Fruit fly (Drosophila melanogaster): ENCODE results near the gene CG33494.

Gene CG33494

dm6 chr3R:25490778-25491664 is 3.9 kb downstream of the CG33494 start, which contains the start of the genes Gnpat and CG5112 (continued):
- TF ChIP-seq CG3847 (GFP tag; IDR thresholded peaks at IDR 0.05) (peak; percentile 85), mld (GFP tag; IDR thresholded peaks at IDR 0.05; ENCODE audit: partially characterized antibody) (peak; percentile 41; the same call in 1 of the 3 replicates), repo (GFP tag; optimal IDR thresholded peaks at IDR 0.05) (peak; percentile 60), pnt (GFP tag; optimal IDR thresholded peaks at IDR 0.05) (no peak), CG12104 (GFP tag; optimal IDR thresholded peaks at IDR 0.05) (peak; percentile 35), CG1832 (GFP tag; optimal IDR thresholded peaks at IDR 0.05) (no peak), Gsc (GFP tag; IDR thresholded peaks at IDR 0.05) (no peak), nau (GFP tag; optimal IDR thresholded peaks at IDR 0.05) (peak; percentile 48), CG1647 (GFP tag; optimal IDR thresholded peaks at IDR 0.05) (peak; percentile 30), CG6689 (GFP tag; IDR thresholded peaks at IDR 0.05) (0 out of 2 replicates have a peak, but pooled peaks have one; percentile 12), ewg (GFP tag; optimal IDR thresholded peaks at IDR 0.05) (peak; percentile 78), B-H1 (GFP tag; IDR thresholded peaks at IDR 0.05) (no peak), CG34422 (GFP tag; IDR thresholded peaks at IDR 0.05) (peak; percentile 70; the same call in 2 of the 3 replicates), CG10959 (GFP tag; IDR thresholded peaks at IDR 0.05) (peak; percentile 79), Dip2 (GFP tag; IDR thresholded peaks at IDR 0.05) (no peak), chinmo (GFP tag; IDR thresholded peaks at IDR 0.05; ENCODE audit: partially characterized antibody) (no peak), Fer2 (tag; optimal IDR thresholded peaks at IDR 0.05) (peak; percentile 27), CG10147 (GFP tag; optimal IDR thresholded peaks at IDR 0.05) (peak; percentile 39), nmo (GFP tag; optimal IDR thresholded peaks at IDR 0.05) (peak; percentile 36), grau (tag; optimal IDR thresholded peaks at IDR 0.05) (peak; percentile 90), CG16779 (GFP tag; IDR thresholded peaks at IDR 0.05) (peak; percentile 63), E2f2 (GFP tag; IDR thresholded peaks at IDR 0.05) (peak; percentile 44), ase (GFP tag; IDR thresholded peaks at IDR 0.05) (peak; percentile 78; the same call in 2 of the 3 replicates), bigmax (GFP tag; optimal IDR thresholded peaks at IDR 0.05) (no peak), CTCF (GFP tag; optimal IDR thresholded peaks at IDR 0.05) (no peak), zfh1 (GFP tag; IDR thresholded peaks at IDR 0.05) (peak; percentile 60; the same call in 2 of the 3 replicates), CG5245 (GFP tag; optimal IDR thresholded peaks at IDR 0.05) (peak; percentile 36), stwl (tag; optimal IDR thresholded peaks at IDR 0.05) (peak; percentile 80), CG1024 (GFP tag; IDR thresholded peaks at IDR 0.05) (peak; percentile 76), phol (tag; optimal IDR thresholded peaks at IDR 0.05) (peak; percentile 69), sisA (GFP tag; IDR thresholded peaks at IDR 0.05) (peak; percentile 76), nom (GFP tag; optimal IDR thresholded peaks at IDR 0.05) (peak; percentile 79), aop (GFP tag; IDR thresholded peaks at IDR 0.05) (no peak), NfI (GFP tag; optimal IDR thresholded peaks at IDR 0.05) (peak; percentile 51), tna (GFP tag; IDR thresholded peaks at IDR 0.05; ENCODE audit: partially characterized antibody) (peak; percentile 46), sob (GFP tag; IDR thresholded peaks at IDR 0.05) (peak; percentile 80), Scr (GFP tag; IDR thresholded peaks at IDR 0.05; ENCODE audit: partially characterized antibody) (peak; percentile 63), emc (GFP tag; optimal IDR thresholded peaks at IDR 0.05) (no peak), BtbVII (GFP tag; optimal IDR thresholded peaks at IDR 0.05) (no peak), Hr78 (GFP tag; optimal IDR thresholded peaks at IDR 0.05) (no peak), Vsx1 (GFP tag; optimal IDR thresholded peaks at IDR 0.05) (no peak), Atf-2 (GFP tag; optimal IDR thresholded peaks at IDR 0.05) (no peak), YL-1 (GFP tag; optimal IDR thresholded peaks at IDR 0.05) (peak; percentile 1), CG12071 (GFP tag; optimal IDR thresholded peaks at IDR 0.05) (no peak), CG8924 (tag; optimal IDR thresholded peaks at IDR 0.05) (peak; percentile 68), HLH3B (GFP tag; IDR thresholded peaks at IDR 0.05) (peak; percentile 70), CG18599 (GFP tag; optimal IDR thresholded peaks at IDR 0.05) (peak; percentile 50), br (optimal IDR thresholded peaks at IDR 0.05) (no peak), fd96Cb (tag; optimal IDR thresholded peaks at IDR 0.05) (no peak)
